Worm (Caenorhabditis elegans): ENCODE data around the gene F47B10.4.

ce11 chrX:10851202-10851601 is 39.9 kb upstream of the F47B10.4 start:
- TF ChIP-seq elt-1 (tag; optimal IDR thresholded peaks at IDR 0.05) (no peak), nhr-76 (tag; optimal IDR thresholded peaks at IDR 0.05) (no peak), unc-62 (GFP tag; optimal IDR thresholded peaks at IDR 0.05) (no peak), nhr-67 (tag; optimal IDR thresholded peaks at IDR 0.05) (no peak), nhr-12 (tag; optimal IDR thresholded peaks at IDR 0.05) (no peak), ztf-11 (tag; optimal IDR thresholded peaks at IDR 0.05) (no peak), unc-39 (tag; optimal IDR thresholded peaks at IDR 0.05) (no peak), ama-1 (optimal IDR thresholded peaks at IDR 0.05) (no peak), nfya-1 (tag; optimal IDR thresholded peaks at IDR 0.05; ENCODE audit: insufficient read depth) (no peak), nhr-237 (tag; optimal IDR thresholded peaks at IDR 0.05) (no peak)
